Fruit fly (Drosophila melanogaster) whole organism, embryonic: ENCODE results near the gene Ir31a.
A peak's percentile ranks its signal among the peaks of the same experiment; 100 is the strongest.

ENCODE experiments used
- Atf-2 ChIP-seq: fragments of 200-800 bp; sonication (Bioruptor generic); optimal IDR thresholded peaks from 2 replicates; lab custom pipeline; 2016; ENCODE audit warnings: missing biosample characterization, missing genetic modification characterization
- CG10366 ChIP-seq: fragments of 200-800 bp; sonication (Bioruptor generic); IDR thresholded peaks from 2 replicates; pipeline ENCODE4 v1.3.6; 2022; ENCODE audit warnings: missing biosample characterization, missing genetic modification characterization
- CG11247 ChIP-seq: fragments of 200-800 bp; sonication (Bioruptor generic); IDR thresholded peaks from 2 replicates; pipeline ENCODE4 v1.3.6; 2022; ENCODE audit warnings: missing biosample characterization, missing genetic modification characterization
- CG11398 ChIP-seq: fragments of 200-800 bp; sonication (Bioruptor generic); optimal IDR thresholded peaks from 2 replicates; lab custom pipeline; 2016; ENCODE audit warnings: missing biosample characterization, missing genetic modification characterization
- CG11560 ChIP-seq: fragments of 200-800 bp; sonication (Bioruptor generic); IDR thresholded peaks from 3 replicates; pipeline ENCODE4 v1.3.6; 2022; ENCODE audit warnings: missing biosample characterization, missing genetic modification characterization
- CG12942 ChIP-seq: fragments of 200-800 bp; sonication (Bioruptor generic); optimal IDR thresholded peaks from 3 replicates; lab custom pipeline; 2016; ENCODE audit warnings: missing biosample characterization, missing genetic modification characterization
- CG13287 ChIP-seq: fragments of 200-800 bp; sonication (Bioruptor generic); IDR thresholded peaks from 2 replicates; pipeline ENCODE4 v1.3.6; 2022; ENCODE audit warnings: missing biosample characterization, missing genetic modification characterization; ENCODE audit not compliant: partially characterized antibody
- CG14710 ChIP-seq: fragments of 200-800 bp; sonication (Bioruptor generic); optimal IDR thresholded peaks from 3 replicates; lab custom pipeline; 2019; ENCODE audit warnings: missing biosample characterization, mild to moderate bottlenecking, missing genetic modification characterization, moderate library complexity
- CG17612 ChIP-seq: fragments of 200-800 bp; sonication (Bioruptor generic); IDR thresholded peaks from 2 replicates; pipeline ENCODE4 v1.3.6; 2022; ENCODE audit warnings: missing biosample characterization, missing genetic modification characterization
- CG30020 ChIP-seq: fragments of 200-800 bp; optimal IDR thresholded peaks from 2 replicates; lab custom pipeline; 2019; ENCODE audit warnings: missing biosample characterization, mild to moderate bottlenecking, missing genetic modification characterization, moderate library complexity
- CG33213 ChIP-seq: fragments of 200-800 bp; sonication (Bioruptor generic); optimal IDR thresholded peaks from 3 replicates; lab custom pipeline; 2016; ENCODE audit warnings: missing biosample characterization, missing genetic modification characterization
- CG34224 ChIP-seq: fragments of 200-800 bp; sonication (Bioruptor generic); IDR thresholded peaks from 3 replicates; pipeline ENCODE4 v1.3.6; 2022; ENCODE audit warnings: missing biosample characterization, missing genetic modification characterization; ENCODE audit not compliant: partially characterized antibody
- CG42726 ChIP-seq: fragments of 200-800 bp; sonication (Bioruptor generic); IDR thresholded peaks from 2 replicates; pipeline ENCODE4 v1.3.6; 2022; ENCODE audit warnings: missing biosample characterization, missing genetic modification characterization; ENCODE audit not compliant: partially characterized antibody
- CG6689 ChIP-seq: fragments of 200-800 bp; sonication (Bioruptor generic); IDR thresholded peaks from 2 replicates; pipeline ENCODE4 v1.3.6; 2022; ENCODE audit warnings: missing biosample characterization, missing genetic modification characterization
- CG6791 ChIP-seq: fragments of 200-800 bp; sonication (Bioruptor generic); IDR thresholded peaks from 3 replicates; pipeline ENCODE4 v1.3.6; 2022; ENCODE audit warnings: missing biosample characterization, missing genetic modification characterization; ENCODE audit not compliant: partially characterized antibody
- CG9932 ChIP-seq: fragments of 200-800 bp; sonication (Bioruptor generic); IDR thresholded peaks from 2 replicates; pipeline ENCODE4 v1.3.6; 2022; ENCODE audit warnings: missing biosample characterization, missing genetic modification characterization
- CrebB ChIP-seq: fragments of 200-800 bp; sonication (Bioruptor generic); optimal IDR thresholded peaks from 3 replicates; lab custom pipeline; 2018; ENCODE audit warnings: missing biosample characterization, mild to moderate bottlenecking, missing genetic modification characterization
- MBD-R2 ChIP-seq: fragments of 200-800 bp; sonication (Bioruptor generic); IDR thresholded peaks from 2 replicates; pipeline ENCODE4 v1.3.6; 2022; ENCODE audit warnings: missing biosample characterization, missing genetic modification characterization
- MESR4 ChIP-seq: fragments of 200-800 bp; sonication (Bioruptor generic); optimal IDR thresholded peaks from 2 replicates; lab custom pipeline; 2018; ENCODE audit warnings: missing biosample characterization, mild to moderate bottlenecking, missing genetic modification characterization, moderate library complexity
- Oli ChIP-seq: fragments of 200-800 bp; sonication (Bioruptor generic); optimal IDR thresholded peaks from 2 replicates; lab custom pipeline; 2018; ENCODE audit warnings: missing biosample characterization, mild to moderate bottlenecking, missing genetic modification characterization, moderate library complexity
- Side ChIP-seq: fragments of 200-800 bp; sonication (Bioruptor generic); optimal IDR thresholded peaks from 2 replicates; lab custom pipeline; 2016; ENCODE audit warnings: missing biosample characterization, missing genetic modification characterization
- Six4 ChIP-seq: fragments of 200-800 bp; sonication (Bioruptor generic); optimal IDR thresholded peaks from 2 replicates; lab custom pipeline; 2016; ENCODE audit warnings: missing biosample characterization, missing genetic modification characterization
- Sry-δ ChIP-seq: fragments of 200-800 bp; sonication (Bioruptor generic); optimal IDR thresholded peaks from 2 replicates; lab custom pipeline; 2016; ENCODE audit warnings: missing biosample characterization, missing genetic modification characterization
- Ssrp ChIP-seq: fragments of 200-800 bp; sonication (Bioruptor generic); optimal IDR thresholded peaks from 2 replicates; lab custom pipeline; 2018; ENCODE audit warnings: missing biosample characterization, mild to moderate bottlenecking, missing genetic modification characterization, moderate library complexity
- Usf ChIP-seq: fragments of 200-800 bp; sonication (Bioruptor generic); optimal IDR thresholded peaks from 2 replicates; lab custom pipeline; 2017; ENCODE audit warnings: missing genotype, missing biosample characterization, missing genetic modification characterization
- al ChIP-seq: fragments of 200-800 bp; sonication (Bioruptor generic); IDR thresholded peaks from 2 replicates; pipeline ENCODE4 v1.3.6; 2022; ENCODE audit warnings: missing biosample characterization, missing genetic modification characterization
- ap ChIP-seq: fragments of 200-800 bp; sonication (Bioruptor generic); IDR thresholded peaks from 2 replicates; pipeline ENCODE4 v1.3.6; 2022; ENCODE audit warnings: missing biosample characterization, missing genetic modification characterization
- ara ChIP-seq: fragments of 200-800 bp; sonication (Bioruptor generic); IDR thresholded peaks from 2 replicates; pipeline ENCODE4 v1.3.6; 2022; ENCODE audit warnings: missing biosample characterization, missing genetic modification characterization
- ash1 ChIP-seq: fragments of 200-800 bp; sonication (Bioruptor generic); optimal IDR thresholded peaks from 2 replicates; lab custom pipeline; 2018; ENCODE audit warnings: missing biosample characterization, mild to moderate bottlenecking, missing genetic modification characterization
- az2 ChIP-seq: fragments of 200-800 bp; sonication (Bioruptor generic); optimal IDR thresholded peaks from 3 replicates; lab custom pipeline; 2016; ENCODE audit warnings: missing biosample characterization, missing genetic modification characterization
- chif ChIP-seq, 2 experiments: fragments of 200-800 bp; sonication (Bioruptor generic); optimal IDR thresholded peaks; 3 replicates each; lab custom pipeline; 2016; ENCODE audit warnings: missing biosample characterization in 2 of 2, missing genetic modification characterization in 2 of 2
- chn ChIP-seq: fragments of 200-800 bp; sonication (Bioruptor generic); optimal IDR thresholded peaks from 2 replicates; lab custom pipeline; 2016; ENCODE audit warnings: missing biosample characterization, missing genetic modification characterization
- croc ChIP-seq: fragments of 200-800 bp; sonication (Bioruptor generic); conservative IDR thresholded peaks from 3 replicates; pipeline ENCODE4 v1.3.6; 2022; ENCODE audit warnings: missing biosample characterization, missing genetic modification characterization
- eyg ChIP-seq: fragments of 200-800 bp; sonication (Bioruptor generic); optimal IDR thresholded peaks from 3 replicates; lab custom pipeline; 2016; ENCODE audit warnings: missing biosample characterization, missing genetic modification characterization
- fd3F ChIP-seq: fragments of 200-800 bp; sonication (Bioruptor generic); optimal IDR thresholded peaks from 2 replicates; lab custom pipeline; 2018; ENCODE audit warnings: missing biosample characterization, mild to moderate bottlenecking, missing genetic modification characterization, moderate library complexity
- gro ChIP-seq: fragments of 200-800 bp; sonication (Bioruptor generic); optimal IDR thresholded peaks from 2 replicates; lab custom pipeline; 2016; ENCODE audit warnings: missing biosample characterization, missing genetic modification characterization
- h ChIP-seq: fragments of >200 bp; optimal IDR thresholded peaks from 2 replicates; lab custom pipeline; 2017
- ham ChIP-seq: fragments of 200-800 bp; sonication (Bioruptor generic); IDR thresholded peaks from 2 replicates; pipeline ENCODE4 v1.3.6; 2022; ENCODE audit warnings: missing biosample characterization, missing genetic modification characterization
- her ChIP-seq: fragments of 200-800 bp; sonication (Bioruptor generic); optimal IDR thresholded peaks from 2 replicates; lab custom pipeline; 2016; ENCODE audit warnings: missing biosample characterization, missing genetic modification characterization
- ind ChIP-seq: fragments of 200-800 bp; sonication (Bioruptor generic); optimal IDR thresholded peaks from 3 replicates; lab custom pipeline; 2016; ENCODE audit warnings: missing biosample characterization, missing genetic modification characterization
- insv ChIP-seq, 2 experiments: fragments of 200-800 bp; sonication (Bioruptor generic); optimal IDR thresholded peaks; 3 replicates each; lab custom pipeline; 2016 to 2018; ENCODE audit warnings: missing biosample characterization in 2 of 2, missing genetic modification characterization in 2 of 2
- inv ChIP-seq: fragments of 200-800 bp; sonication (Bioruptor generic); IDR thresholded peaks from 2 replicates; pipeline ENCODE4 v1.3.6; 2022; ENCODE audit warnings: missing biosample characterization, missing genetic modification characterization; ENCODE audit not compliant: partially characterized antibody
- kah ChIP-seq: fragments of 200-800 bp; sonication (Bioruptor generic); optimal IDR thresholded peaks from 2 replicates; lab custom pipeline; 2018; ENCODE audit warnings: missing biosample characterization, mild to moderate bottlenecking, missing genetic modification characterization
- lab ChIP-seq: fragments of 200-800 bp; sonication (Bioruptor generic); optimal IDR thresholded peaks from 3 replicates; lab custom pipeline; 2017; ENCODE audit warnings: missing biosample characterization, missing genetic modification characterization, mild to moderate bottlenecking, moderate library complexity, missing genetic modification reagents
- lbe ChIP-seq: fragments of 200-800 bp; sonication (Bioruptor generic); optimal IDR thresholded peaks from 2 replicates; lab custom pipeline; 2016; ENCODE audit warnings: missing biosample characterization, mild to moderate bottlenecking, missing genetic modification characterization
- org-1 ChIP-seq: fragments of 200-800 bp; sonication (Bioruptor generic); optimal IDR thresholded peaks from 2 replicates; lab custom pipeline; 2017; ENCODE audit warnings: missing biosample characterization, missing genetic modification characterization
- otp ChIP-seq: fragments of 200-800 bp; sonication (Bioruptor generic); IDR thresholded peaks from 3 replicates; pipeline ENCODE4, ENCODE4 v1.3.6; 2022; ENCODE audit warnings: missing biosample characterization, missing genetic modification characterization
- ro ChIP-seq: fragments of 200-800 bp; sonication (Bioruptor generic); IDR thresholded peaks from 2 replicates; pipeline ENCODE4 v1.3.6; 2022; ENCODE audit warnings: missing biosample characterization, missing genetic modification characterization
- sima ChIP-seq: fragments of 200-800 bp; sonication (Bioruptor generic); optimal IDR thresholded peaks from 2 replicates; lab custom pipeline; 2016; ENCODE audit warnings: missing biosample characterization, missing genetic modification characterization
- ssp ChIP-seq: fragments of 200-800 bp; sonication (Bioruptor generic); IDR thresholded peaks from 2 replicates; pipeline ENCODE4 v1.3.6; 2022; ENCODE audit warnings: missing biosample characterization, missing genetic modification characterization
- tap ChIP-seq: fragments of 200-800 bp; optimal IDR thresholded peaks from 3 replicates; lab custom pipeline; 2019; ENCODE audit warnings: missing biosample characterization, mild to moderate bottlenecking, missing genetic modification characterization, moderate library complexity
- trh ChIP-seq: fragments of 200-800 bp; sonication (Bioruptor generic); optimal IDR thresholded peaks from 2 replicates; lab custom pipeline; 2016; ENCODE audit warnings: missing biosample characterization, missing genetic modification characterization

The Ir31a gene

DNA sequence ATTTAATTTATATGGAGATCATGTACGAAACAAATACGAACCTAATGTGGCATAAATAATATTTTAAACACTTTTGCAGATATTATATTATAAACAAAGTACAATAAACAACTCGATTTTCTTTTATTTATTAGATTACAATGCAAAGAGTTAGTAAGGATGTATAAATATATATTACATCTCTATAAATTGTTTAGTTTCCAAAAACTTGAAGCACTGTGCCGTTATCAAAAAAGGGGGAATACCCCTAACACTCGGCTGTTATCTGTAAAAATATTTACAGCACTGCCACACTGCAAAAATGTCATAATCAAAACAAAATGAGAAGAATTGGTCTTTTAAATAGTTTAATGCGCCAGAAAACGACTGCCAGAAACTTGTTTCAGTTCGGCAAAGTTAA lies 23.2 kb downstream of the Ir31a start, which contains the start of gene CG5188 (continued):
- TF ChIP-seq chif (GFP tag; optimal IDR thresholded peaks at IDR 0.05; lab: Kevin White, UChicago) (no peak), ind (GFP tag; lab: Kevin White, UChicago) (peak; percentile 33), inv (GFP tag; lab: Robert Waterston, UW) (no peak), ssp (GFP tag; lab: Robert Waterston, UW) (peak; percentile 60), CG9932 (GFP tag; lab: Robert Waterston, UW) (peak; percentile 62; the same call in 1 of the 2 replicates), Usf (GFP tag; lab: Kevin White, UChicago) (no peak), ap (GFP tag; lab: Robert Waterston, UW) (no peak), MESR4 (GFP tag; lab: Kevin White, UChicago) (peak; percentile 43), ro (GFP tag; lab: Robert Waterston, UW) (no peak), croc (GFP tag; lab: Robert Waterston, UW) (no peak), CG11247 (GFP tag; lab: Robert Waterston, UW) (no peak), CG11560 (no peak), Ssrp (peak; percentile 26), CG42726 (no peak), CrebB (no peak), chn (GFP tag; lab: Kevin White, UChicago) (peak; percentile 17), CG13287 (GFP tag; lab: Robert Waterston, UW) (peak; percentile 62; the same call in 1 of the 2 replicates), CG33213 (GFP tag; lab: Kevin White, UChicago) (no peak), ash1 (GFP tag; lab: Kevin White, UChicago) (no peak), az2 (peak; percentile 68), trh (GFP tag; lab: Kevin White, UChicago) (no peak), CG11398 (GFP tag; lab: Kevin White, UChicago) (no peak), h (lab: Kevin White, UChicago) (no peak), fd3F (GFP tag; lab: Kevin White, UChicago) (no peak), Side (GFP tag; lab: Kevin White, UChicago) (no peak), Six4 (GFP tag; lab: Kevin White, UChicago) (peak; percentile 10), CG6689 (GFP tag; lab: Robert Waterston, UW) (peak; percentile 51), CG14710 (tag; lab: Kevin White, UChicago) (peak; percentile 42), ara (no peak), Sry-δ (no peak), lab (no peak), CG6791 (GFP tag; lab: Robert Waterston, UW) (0 out of 3 replicates have a peak, but pooled peaks have one; percentile 45), al (0 out of 2 replicates have a peak, but pooled peaks have one; percentile 31), CG30020 (tag; lab: Kevin White, UChicago) (peak; percentile 83), insv (GFP tag; optimal IDR thresholded peaks at IDR 0.05; lab: Kevin White, UChicago) (no peak), her (GFP tag; lab: Kevin White, UChicago) (no peak), ham (no peak), otp (GFP tag; lab: Robert Waterston, UW) (0 out of 3 replicates have a peak, but pooled peaks have one; percentile 25), Atf-2 (GFP tag; lab: Kevin White, UChicago) (no peak), CG34224 (0 out of 3 replicates have a peak, but pooled peaks have one; percentile 39), CG12942 (GFP tag; lab: Kevin White, UChicago) (no peak), org-1 (GFP tag; lab: Kevin White, UChicago) (no peak), CG10366 (GFP tag; lab: Robert Waterston, UW) (no peak), gro (no peak), CG17612 (GFP tag; lab: Robert Waterston, UW) (no peak), Oli (tag; lab: Kevin White, UChicago) (peak; percentile 19), tap (no peak), kah (GFP tag; lab: Kevin White, UChicago) (no peak), lbe (GFP tag; lab: Kevin White, UChicago) (peak; percentile 14), sima (no peak), MBD-R2 (GFP tag; lab: Robert Waterston, UW) (peak; percentile 75; the same call in 1 of the 2 replicates), eyg (GFP tag; lab: Kevin White, UChicago) (no peak)
